Fruit fly (Drosophila melanogaster) whole organism, embryonic: Measurements from ENCODE around the gene CG33947.
A peak's percentile ranks its signal among the peaks of the same experiment; 100 is the strongest.

Experiments used
- BEAF-32 ChIP-seq: fragments of 200-800 bp; sonication (Bioruptor generic); optimal IDR thresholded peaks from 3 replicates; lab custom pipeline; 2017; ENCODE audit warnings: missing biosample characterization, missing genetic modification characterization, mild to moderate bottlenecking, moderate library complexity, missing genetic modification reagents
- Bteb2 ChIP-seq: fragments of 200-800 bp; sonication (Bioruptor generic); optimal IDR thresholded peaks from 2 replicates; lab custom pipeline; 2016; ENCODE audit warnings: missing biosample characterization, missing genetic modification characterization
- CG11085 ChIP-seq: fragments of 200-800 bp; sonication (Bioruptor generic); IDR thresholded peaks from 2 replicates; pipeline ENCODE4 v1.3.6; 2022; ENCODE audit warnings: missing biosample characterization, missing genetic modification characterization
- CG12219 ChIP-seq: fragments of 200-800 bp; sonication (Bioruptor generic); optimal IDR thresholded peaks from 3 replicates; lab custom pipeline; 2018; ENCODE audit warnings: missing biosample characterization, mild to moderate bottlenecking, missing genetic modification characterization
- CG1233 ChIP-seq: fragments of 200-800 bp; sonication (Bioruptor generic); optimal IDR thresholded peaks from 4 replicates; lab custom pipeline; 2018; ENCODE audit warnings: missing biosample characterization, mild to moderate bottlenecking, missing genetic modification characterization
- CG14667 ChIP-seq: fragments of 200-800 bp; sonication (Bioruptor generic); IDR thresholded peaks from 2 replicates; pipeline ENCODE4 v1.3.6; 2022; ENCODE audit warnings: missing biosample characterization, missing genetic modification characterization
- CG14965 ChIP-seq: fragments of 200-800 bp; sonication (Bioruptor generic); optimal IDR thresholded peaks from 2 replicates; lab custom pipeline; 2016; ENCODE audit warnings: missing biosample characterization, missing genetic modification characterization, borderline replicate concordance
- CG15269 ChIP-seq: fragments of 200-800 bp; sonication (Bioruptor generic); optimal IDR thresholded peaks from 2 replicates; lab custom pipeline; 2018; ENCODE audit warnings: missing biosample characterization, mild to moderate bottlenecking, missing genetic modification characterization, moderate library complexity
- CG15601 ChIP-seq: fragments of 200-800 bp; sonication (Bioruptor generic); optimal IDR thresholded peaks from 3 replicates; lab custom pipeline; 2019; ENCODE audit warnings: missing biosample characterization, mild to moderate bottlenecking, missing genetic modification characterization, moderate library complexity
- CG17385 ChIP-seq: fragments of 200-800 bp; sonication (Bioruptor generic); optimal IDR thresholded peaks from 3 replicates; lab custom pipeline; 2018; ENCODE audit warnings: missing biosample characterization, mild to moderate bottlenecking, missing genetic modification characterization
- CG17829 ChIP-seq: fragments of 200-800 bp; optimal IDR thresholded peaks from 2 replicates; lab custom pipeline; 2019; ENCODE audit warnings: missing biosample characterization, mild to moderate bottlenecking, missing genetic modification characterization, moderate library complexity
- CG1832 ChIP-seq: fragments of 200-800 bp; sonication (Bioruptor generic); optimal IDR thresholded peaks from 2 replicates; lab custom pipeline; 2017; ENCODE audit warnings: missing biosample characterization, mild to moderate bottlenecking, missing genetic modification characterization, inconsistent platforms
- CG18619 ChIP-seq: fragments of 200-800 bp; sonication (Bioruptor generic); optimal IDR thresholded peaks from 3 replicates; lab custom pipeline; 2017; ENCODE audit warnings: missing biosample characterization, mild to moderate bottlenecking, missing genetic modification characterization
- CG2129 ChIP-seq: fragments of 200-800 bp; sonication (Bioruptor generic); IDR thresholded peaks from 2 replicates; pipeline ENCODE4 v1.3.6; 2022; ENCODE audit warnings: missing biosample characterization, missing genetic modification characterization; ENCODE audit not compliant: partially characterized antibody
- CG31224 ChIP-seq: fragments of 200-800 bp; sonication (Bioruptor generic); IDR thresholded peaks from 2 replicates; pipeline ENCODE4 v1.3.6; 2022; ENCODE audit warnings: missing biosample characterization, missing genetic modification characterization
- CG4707 ChIP-seq: fragments of 200-800 bp; sonication (Bioruptor generic); optimal IDR thresholded peaks from 2 replicates; lab custom pipeline; 2018; ENCODE audit warnings: missing biosample characterization, mild to moderate bottlenecking, missing genetic modification characterization, moderate library complexity
- CG6813 ChIP-seq: fragments of 200-800 bp; sonication (Bioruptor generic); optimal IDR thresholded peaks from 2 replicates; lab custom pipeline; 2017; ENCODE audit warnings: missing biosample characterization, missing genetic modification characterization, mild to moderate bottlenecking, moderate library complexity, missing genetic modification reagents
- CG7357 ChIP-seq: fragments of 200-800 bp; sonication (Bioruptor generic); IDR thresholded peaks from 3 replicates; pipeline ENCODE4 v1.3.6; 2022; ENCODE audit warnings: missing biosample characterization, missing genetic modification characterization
- CG7372 ChIP-seq: fragments of 200-800 bp; sonication (Bioruptor generic); IDR thresholded peaks from 2 replicates; pipeline ENCODE4 v1.3.6; 2022; ENCODE audit warnings: missing biosample characterization, missing genetic modification characterization
- CG8290 ChIP-seq, 3 experiments: fragments of 200-800 bp; sonication (Bioruptor generic); optimal IDR thresholded peaks; 2 replicates each; lab custom pipeline; 2016 to 2019; ENCODE audit warnings: missing biosample characterization in 3 of 3, missing genetic modification characterization in 3 of 3, mild to moderate bottlenecking in 2 of 3, moderate library complexity in 1 of 3
- CG9609 ChIP-seq: fragments of 200-800 bp; sonication (Bioruptor generic); optimal IDR thresholded peaks from 3 replicates; lab custom pipeline; 2016; ENCODE audit warnings: missing biosample characterization, missing genetic modification characterization
- CG9727 ChIP-seq: fragments of 200-800 bp; sonication (Bioruptor generic); optimal IDR thresholded peaks from 3 replicates; lab custom pipeline; 2017; ENCODE audit warnings: missing biosample characterization, mild to moderate bottlenecking, missing genetic modification characterization
- CrebB ChIP-seq: fragments of 200-800 bp; sonication (Bioruptor generic); optimal IDR thresholded peaks from 3 replicates; lab custom pipeline; 2018; ENCODE audit warnings: missing biosample characterization, mild to moderate bottlenecking, missing genetic modification characterization
- Dip3 ChIP-seq: fragments of 200-800 bp; sonication (Bioruptor generic); optimal IDR thresholded peaks from 3 replicates; lab custom pipeline; 2016; ENCODE audit warnings: missing biosample characterization, missing genetic modification characterization
- E2f1 ChIP-seq: fragments of 200-800 bp; sonication (Bioruptor generic); IDR thresholded peaks from 2 replicates; pipeline ENCODE4 v1.3.6; 2022; ENCODE audit warnings: missing biosample characterization, missing genetic modification characterization
- GATAe ChIP-seq: fragments of 200-800 bp; sonication (Bioruptor generic); conservative IDR thresholded peaks from 2 replicates; pipeline ENCODE4 v1.3.6; 2022; ENCODE audit warnings: missing biosample characterization, missing genetic modification characterization
- Gsc ChIP-seq: fragments of 200-800 bp; sonication (Bioruptor generic); IDR thresholded peaks from 2 replicates; pipeline ENCODE4 v1.3.6; 2022; ENCODE audit warnings: missing biosample characterization, missing genetic modification characterization
- HLHmδ ChIP-seq: fragments of 200-800 bp; sonication (Bioruptor generic); optimal IDR thresholded peaks from 2 replicates; lab custom pipeline; 2018; ENCODE audit warnings: missing biosample characterization, mild to moderate bottlenecking, missing genetic modification characterization, moderate library complexity
- NFAT ChIP-seq: fragments of 200-800 bp; sonication (Bioruptor generic); IDR thresholded peaks from 2 replicates; pipeline ENCODE4 v1.3.6; 2022; ENCODE audit warnings: missing biosample characterization, missing genetic modification characterization
- Ravus ChIP-seq: fragments of 200-800 bp; sonication (Bioruptor generic); IDR thresholded peaks from 2 replicates; pipeline ENCODE4 v1.3.6; 2022; ENCODE audit warnings: missing biosample characterization, missing genetic modification characterization
- Rfx ChIP-seq: fragments of 200-800 bp; sonication (Bioruptor generic); IDR thresholded peaks from 2 replicates; pipeline ENCODE4 v1.3.6; 2022; ENCODE audit warnings: missing biosample characterization, missing genetic modification characterization
- Trl ChIP-seq, 3 experiments: fragments of >200 bp in 2 of 3; fragments of 200-800 bp in 1 of 3; sonication (Bioruptor generic) in 1 of 3; optimal IDR thresholded peaks; 2 replicates in 1 of 3; 3 replicates in 2 of 3; lab custom pipeline; 2016 to 2017; ENCODE audit warnings: missing biosample characterization in 1 of 3, missing genetic modification characterization in 1 of 3
- ash1 ChIP-seq: fragments of 200-800 bp; sonication (Bioruptor generic); optimal IDR thresholded peaks from 2 replicates; lab custom pipeline; 2018; ENCODE audit warnings: missing biosample characterization, mild to moderate bottlenecking, missing genetic modification characterization
- cad ChIP-seq: fragments of >200 bp; optimal IDR thresholded peaks from 2 replicates; lab custom pipeline; 2017; ENCODE audit warnings: missing biosample characterization, missing genetic modification characterization
- esg ChIP-seq: fragments of 200-800 bp; sonication (Bioruptor generic); conservative IDR thresholded peaks from 2 replicates; pipeline ENCODE4 v1.3.6; 2022; ENCODE audit warnings: missing biosample characterization, missing genetic modification characterization
- ftz-f1 ChIP-seq: fragments of 200-800 bp; sonication (Bioruptor generic); optimal IDR thresholded peaks from 2 replicates; lab custom pipeline; 2016; ENCODE audit warnings: missing biosample characterization, missing genetic modification characterization
- hbn ChIP-seq: fragments of 200-800 bp; sonication (Bioruptor generic); IDR thresholded peaks from 2 replicates; pipeline ENCODE4 v1.3.6; 2022; ENCODE audit warnings: missing biosample characterization, missing genetic modification characterization; ENCODE audit not compliant: partially characterized antibody
- insv ChIP-seq, 2 experiments: fragments of 200-800 bp; sonication (Bioruptor generic); optimal IDR thresholded peaks; 3 replicates each; lab custom pipeline; 2016 to 2018; ENCODE audit warnings: missing biosample characterization in 2 of 2, missing genetic modification characterization in 2 of 2
- inv ChIP-seq: fragments of 200-800 bp; sonication (Bioruptor generic); IDR thresholded peaks from 2 replicates; pipeline ENCODE4 v1.3.6; 2022; ENCODE audit warnings: missing biosample characterization, missing genetic modification characterization; ENCODE audit not compliant: partially characterized antibody
- maf-S ChIP-seq: fragments of 200-800 bp; sonication (Bioruptor generic); optimal IDR thresholded peaks from 2 replicates; lab custom pipeline; 2016; ENCODE audit warnings: missing biosample characterization, missing genetic modification characterization
- nerfin-1 ChIP-seq: fragments of 200-800 bp; sonication (Bioruptor generic); optimal IDR thresholded peaks from 3 replicates; lab custom pipeline; 2019; ENCODE audit warnings: missing biosample characterization, mild to moderate bottlenecking, missing genetic modification characterization, moderate library complexity
- onecut ChIP-seq: fragments of 200-800 bp; sonication (Bioruptor generic); IDR thresholded peaks from 2 replicates; pipeline ENCODE4 v1.3.6; 2022; ENCODE audit warnings: missing biosample characterization, missing genetic modification characterization
- otp ChIP-seq: fragments of 200-800 bp; sonication (Bioruptor generic); IDR thresholded peaks from 3 replicates; pipeline ENCODE4, ENCODE4 v1.3.6; 2022; ENCODE audit warnings: missing biosample characterization, missing genetic modification characterization
- pan ChIP-seq, 4 experiments: fragments of >200 bp in 3 of 4; fragments of 200-800 bp in 1 of 4; sonication (Bioruptor generic) in 1 of 4; optimal IDR thresholded peaks in 3 of 4; IDR thresholded peaks in 1 of 4; 2 replicates each; pipeline versions ENCODE4 v1.3.6 to Lab custom; 2017 to 2022; ENCODE audit warnings: missing biosample characterization in 2 of 4, missing genetic modification characterization in 2 of 4, mixed read lengths in 1 of 4
- pho ChIP-seq: fragments of 200-800 bp; sonication (Bioruptor generic); optimal IDR thresholded peaks from 2 replicates; lab custom pipeline; 2016; ENCODE audit warnings: missing biosample characterization, missing genetic modification characterization
- psq ChIP-seq: fragments of 200-800 bp; sonication (Bioruptor generic); optimal IDR thresholded peaks from 2 replicates; lab custom pipeline; 2017; ENCODE audit warnings: missing biosample characterization, missing genetic modification characterization
- stwl ChIP-seq: fragments of 200-800 bp; sonication (Bioruptor generic); optimal IDR thresholded peaks from 3 replicates; lab custom pipeline; 2018; ENCODE audit warnings: missing biosample characterization, mild to moderate bottlenecking, missing genetic modification characterization, moderate library complexity
- toy ChIP-seq: fragments of 200-800 bp; sonication (Bioruptor generic); IDR thresholded peaks from 2 replicates; pipeline ENCODE4 v1.3.6; 2022; ENCODE audit warnings: missing biosample characterization, missing genetic modification characterization

CG33947 gene

DNA sequence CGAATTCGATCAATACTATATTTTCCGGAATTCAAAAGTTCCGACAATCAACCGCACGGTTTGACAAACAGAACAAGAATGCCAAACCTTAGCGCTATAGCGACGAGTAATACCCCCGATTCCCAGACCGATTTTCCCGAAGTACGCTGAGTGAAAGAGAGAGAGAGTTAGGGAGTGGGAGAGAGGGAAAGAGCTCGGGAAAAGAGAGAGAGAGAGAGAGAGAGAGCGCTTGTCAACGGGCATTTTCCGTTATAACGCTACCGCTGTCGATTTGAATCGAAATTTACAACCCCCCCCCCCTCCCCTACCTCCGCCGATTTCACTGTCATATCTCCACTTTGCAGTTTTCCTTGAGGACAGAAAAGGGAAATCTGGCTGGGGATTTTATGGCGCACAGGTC, 49.7 kb upstream of the CG33947 start (continued):
- TF ChIP-seq Ravus (no peak), toy (GFP tag; lab: Robert Waterston, UW) (no peak), cad (GFP tag; lab: Kevin White, UChicago) (peak; percentile 29), Rfx (GFP tag; lab: Robert Waterston, UW) (0 out of 2 replicates have a peak, but pooled peaks have one; percentile 10), onecut (GFP tag; lab: Robert Waterston, UW) (peak; percentile 22; the same call in 1 of the 2 replicates), CG17385 (peak; percentile 0), BEAF-32 (GFP tag; lab: Kevin White, UChicago) (no peak), CG15269 (tag; lab: Kevin White, UChicago) (no peak), CG1832 (GFP tag; lab: Kevin White, UChicago) (peak; percentile 67), Trl (optimal IDR thresholded peaks at IDR 0.05; lab: Kevin White, UChicago) (peak; percentile 72 to 94), Trl (GFP tag; optimal IDR thresholded peaks at IDR 0.05; lab: Kevin White, UChicago) (no peak), CG4707 (GFP tag; lab: Kevin White, UChicago) (no peak)

DNA sequence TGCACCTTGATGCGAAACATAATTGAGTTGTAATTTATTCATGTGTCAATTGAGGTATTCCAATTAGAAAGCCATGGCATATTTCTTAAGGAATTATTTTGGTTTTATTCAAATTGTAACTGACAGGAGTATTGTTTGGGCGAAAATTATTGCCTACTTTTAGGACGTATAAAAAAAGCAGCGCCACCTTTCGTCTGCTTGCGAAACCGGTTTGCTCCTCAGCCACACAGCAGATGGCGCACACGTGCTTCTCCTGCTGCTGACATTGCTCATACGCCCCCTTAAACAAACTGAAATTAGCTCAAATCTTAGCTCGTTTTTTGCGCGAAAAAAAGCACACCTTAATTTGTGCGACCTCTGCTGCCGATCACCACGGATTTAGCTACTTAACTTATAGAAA, 48.4 kb upstream of the CG33947 start:
- peak; percentile 69; the same call in 1 of the 2 replicates for TF ChIP-seq CG11085 (GFP tag; lab: Robert Waterston, UW)
- peak; percentile 62 for TF ChIP-seq CG12219
- no peak for TF ChIP-seq GATAe (GFP tag; lab: Robert Waterston, UW)
- peak; percentile 41 for TF ChIP-seq ftz-f1 (GFP tag; lab: Kevin White, UChicago)
- TF ChIP-seq CG2129, result no peak
- peak; percentile 21 for TF ChIP-seq pho (GFP tag; lab: Kevin White, UChicago)
- TF ChIP-seq CrebB, result peak; percentile 24
- TF ChIP-seq hbn (GFP tag; lab: Robert Waterston, UW), result no peak
- TF ChIP-seq insv (GFP tag; optimal IDR thresholded peaks at IDR 0.05; lab: Kevin White, UChicago), result peak; percentile 8 to 91
- peak; percentile 39 for TF ChIP-seq CG15601 (tag; lab: Kevin White, UChicago)
- TF ChIP-seq psq (GFP tag; lab: Kevin White, UChicago), result peak; percentile 6
- no peak for TF ChIP-seq Bteb2 (GFP tag; lab: Kevin White, UChicago)
- peak; percentile 71 for TF ChIP-seq HLHmδ
- TF ChIP-seq CG14965 (GFP tag; lab: Kevin White, UChicago), result peak; percentile 90
- no peak for TF ChIP-seq Gsc (GFP tag; lab: Robert Waterston, UW)
- peak; percentile 68 for TF ChIP-seq CG9727 (GFP tag; lab: Kevin White, UChicago)
- peak; percentile 57; the same call in 2 of the 3 replicates for TF ChIP-seq CG7357
- TF ChIP-seq ash1 (GFP tag; lab: Kevin White, UChicago), result peak; percentile 24
- TF ChIP-seq CG14667 (GFP tag; lab: Robert Waterston, UW), result peak; percentile 72
- TF ChIP-seq CG1233, result peak; percentile 68
- TF ChIP-seq maf-S (GFP tag; lab: Kevin White, UChicago), result peak; percentile 64
- no peak for TF ChIP-seq pan (optimal IDR thresholded peaks at IDR 0.05; lab: Kevin White, UChicago)
- TF ChIP-seq pan (GFP tag; optimal IDR thresholded peaks at IDR 0.05 in 1 of 2, IDR thresholded peaks at IDR 0.05 in 1 of 2), result peak in 1 of 2 experiments; percentile 75
- TF ChIP-seq CG17829 (tag; lab: Kevin White, UChicago), result peak; percentile 82
- TF ChIP-seq esg (GFP tag; lab: Robert Waterston, UW), result no peak
- TF ChIP-seq otp (GFP tag; lab: Robert Waterston, UW), result peak; percentile 90
- TF ChIP-seq CG7372 (GFP tag; lab: Robert Waterston, UW), result peak; percentile 99
- peak; percentile 76 for TF ChIP-seq CG9609
- TF ChIP-seq nerfin-1 (tag; lab: Kevin White, UChicago), result peak; percentile 43
- TF ChIP-seq CG31224 (GFP tag; lab: Robert Waterston, UW), result peak; percentile 39; the same call in 1 of the 2 replicates
- TF ChIP-seq CG8290 (GFP tag; optimal IDR thresholded peaks at IDR 0.05; lab: Kevin White, UChicago), result peak; percentile 48
- peak; percentile 28 to 92 for TF ChIP-seq CG8290 (tag; optimal IDR thresholded peaks at IDR 0.05; lab: Kevin White, UChicago)
- TF ChIP-seq CG18619 (GFP tag; lab: Kevin White, UChicago), result peak; percentile 73
- TF ChIP-seq Dip3 (GFP tag; lab: Kevin White, UChicago), result no peak
- peak; percentile 54 for TF ChIP-seq stwl (tag; lab: Kevin White, UChicago)
- TF ChIP-seq E2f1 (GFP tag; lab: Robert Waterston, UW), result peak; percentile 63
- peak; percentile 95 for TF ChIP-seq NFAT (GFP tag; lab: Robert Waterston, UW)
- no peak for TF ChIP-seq inv
- peak; percentile 63 for TF ChIP-seq CG6813 (GFP tag; lab: Kevin White, UChicago)
